Fruit fly (Drosophila melanogaster) whole organism, wandering third instar larva: ENCODE data around the gene Peritrophin-15b.

Source experiments
- Abd-B ChIP-seq: fragments of >200 bp; optimal IDR thresholded peaks from 2 replicates; lab custom pipeline; 2017; ENCODE audit warnings: missing biosample characterization, missing genetic modification characterization
- CG32264 ChIP-seq: fragments of 200-800 bp; sonication (Bioruptor generic); optimal IDR thresholded peaks from 2 replicates; lab custom pipeline; 2016; ENCODE audit warnings: missing biosample characterization, missing genetic modification characterization
- CG9705 ChIP-seq: fragments of 200-800 bp; sonication (Bioruptor generic); optimal IDR thresholded peaks from 2 replicates; lab custom pipeline; 2018; ENCODE audit warnings: missing biosample characterization, mild to moderate bottlenecking, missing genetic modification characterization
- CrebA ChIP-seq: fragments of 200-800 bp; sonication (Bioruptor generic); optimal IDR thresholded peaks from 2 replicates; lab custom pipeline; 2016; ENCODE audit warnings: missing biosample characterization, mild to moderate bottlenecking, missing genetic modification characterization, borderline replicate concordance
- Dfd ChIP-seq: fragments of >200 bp; optimal IDR thresholded peaks from 2 replicates; lab custom pipeline; 2017; ENCODE audit warnings: missing biosample characterization, missing genetic modification characterization
- Dif ChIP-seq: fragments of 200-275, 200-300 bp; sonication (Bioruptor generic); optimal IDR thresholded peaks from 2 replicates; lab custom pipeline; 2018; ENCODE audit warnings: missing biosample characterization, missing genetic modification characterization; ENCODE audit not compliant: partially characterized antibody
- GATAd ChIP-seq: sonication (Bioruptor generic); optimal IDR thresholded peaks from 2 replicates; lab custom pipeline; 2016; ENCODE audit warnings: missing biosample characterization, missing genetic modification characterization
- HLH106 ChIP-seq: fragments of 200-800 bp; optimal IDR thresholded peaks from 3 replicates; lab custom pipeline; 2019; ENCODE audit warnings: missing biosample characterization, mild to moderate bottlenecking, missing genetic modification characterization, moderate library complexity
- Hnf4 ChIP-seq: fragments of 200-800 bp; sonication (Bioruptor generic); optimal IDR thresholded peaks from 2 replicates; lab custom pipeline; 2016; ENCODE audit warnings: missing biosample characterization, mild to moderate bottlenecking, missing genetic modification characterization
- Hr78 ChIP-seq: fragments of >200 bp; optimal IDR thresholded peaks from 2 replicates; lab custom pipeline; 2017; ENCODE audit warnings: missing biosample characterization, missing genetic modification characterization
- Hr83 ChIP-seq: fragments of 200-300 bp; sonication (Bioruptor generic); optimal IDR thresholded peaks from 2 replicates; lab custom pipeline; 2016; ENCODE audit warnings: missing biosample characterization, mild to moderate bottlenecking, missing genetic modification characterization, moderate library complexity; ENCODE audit not compliant: poor library complexity, severe bottlenecking
- Jra ChIP-seq: sonication (Bioruptor generic); optimal IDR thresholded peaks from 2 replicates; lab custom pipeline; 2016; ENCODE audit warnings: missing biosample characterization, missing genetic modification characterization
- Mio ChIP-seq: sonication (Bioruptor generic); optimal IDR thresholded peaks from 2 replicates; lab custom pipeline; 2016; ENCODE audit warnings: missing biosample characterization, missing genetic modification characterization
- Myc ChIP-seq: fragments of >200 bp; optimal IDR thresholded peaks from 2 replicates; lab custom pipeline; 2017
- N ChIP-seq: fragments of >200 bp; optimal IDR thresholded peaks from 2 replicates; lab custom pipeline; 2018; ENCODE audit warnings: missing biosample characterization, missing external identifiers, missing genetic modification characterization
- OdsH ChIP-seq: fragments of 200-800 bp; sonication (Bioruptor generic); optimal IDR thresholded peaks from 2 replicates; lab custom pipeline; 2016; ENCODE audit warnings: missing biosample characterization, mild to moderate bottlenecking, missing genetic modification characterization
- Rel ChIP-seq, 2 experiments: fragments of 200-800 bp; sonication (Bioruptor generic) in 1 of 2; optimal IDR thresholded peaks; 2 replicates in 1 of 2; 3 replicates in 1 of 2; lab custom pipeline; 2016 to 2019; ENCODE audit warnings: mild to moderate bottlenecking in 2 of 2, missing biosample characterization in 2 of 2, missing genetic modification characterization in 2 of 2, moderate library complexity in 1 of 2
- Sp1 ChIP-seq: fragments of 200-800 bp; sonication (Bioruptor generic); optimal IDR thresholded peaks from 3 replicates; lab custom pipeline; 2019; ENCODE audit warnings: missing biosample characterization, mild to moderate bottlenecking, missing genetic modification characterization, moderate library complexity
- Vsx2 ChIP-seq: fragments of 200-300, 225-300 bp; sonication (Bioruptor generic); optimal IDR thresholded peaks from 2 replicates; lab custom pipeline; 2018; ENCODE audit warnings: missing biosample characterization, missing genetic modification characterization; ENCODE audit not compliant: partially characterized antibody
- br ChIP-seq: fragments of 200-800 bp; sonication (Bioruptor generic); optimal IDR thresholded peaks from 2 replicates; lab custom pipeline; 2016; ENCODE audit warnings: missing biosample characterization, missing genetic modification characterization
- brk ChIP-seq: fragments of 200-800 bp; sonication (Bioruptor generic); optimal IDR thresholded peaks from 2 replicates; lab custom pipeline; 2016; ENCODE audit warnings: missing biosample characterization, mild to moderate bottlenecking, missing genetic modification characterization
- dl ChIP-seq, 2 experiments: fragments of 175-275, 200-275 bp in 1 of 2; fragments of 200-275 bp in 1 of 2; sonication (Bioruptor generic); optimal IDR thresholded peaks; lab custom pipeline; 2018; ENCODE audit warnings: mild to moderate bottlenecking in 2 of 2, missing biosample characterization in 2 of 2, missing genetic modification characterization in 2 of 2, moderate library complexity in 2 of 2; ENCODE audit not compliant: partially characterized antibody in 2 of 2, insufficient read depth in 1 of 2
- dmrt93B ChIP-seq: fragments of 200-800 bp; sonication (Bioruptor generic); optimal IDR thresholded peaks from 2 replicates; lab custom pipeline; 2018; ENCODE audit warnings: missing biosample characterization, mild to moderate bottlenecking, missing genetic modification characterization
- dsf ChIP-seq: sonication (Bioruptor generic); optimal IDR thresholded peaks from 2 replicates; lab custom pipeline; 2016; ENCODE audit warnings: missing biosample characterization, missing genetic modification characterization, borderline replicate concordance
- ey ChIP-seq: fragments of 200-800 bp; sonication (Bioruptor generic); optimal IDR thresholded peaks from 2 replicates; lab custom pipeline; 2016; ENCODE audit warnings: missing biosample characterization, missing genetic modification characterization
- foxo ChIP-seq, 2 experiments: fragments of 200-800 bp; sonication (Bioruptor generic); optimal IDR thresholded peaks; 2 replicates in 1 of 2; 3 replicates in 1 of 2; lab custom pipeline; 2016 to 2017; ENCODE audit warnings: missing biosample characterization in 2 of 2, missing genetic modification characterization in 2 of 2
- fru ChIP-seq: fragments of 200-800 bp; sonication (Bioruptor generic); optimal IDR thresholded peaks from 3 replicates; lab custom pipeline; 2016; ENCODE audit warnings: missing biosample characterization, mild to moderate bottlenecking, missing genetic modification characterization
- h ChIP-seq: fragments of 200-800 bp; sonication (Bioruptor generic); optimal IDR thresholded peaks from 3 replicates; lab custom pipeline; 2016; ENCODE audit warnings: missing biosample characterization, mild to moderate bottlenecking, missing genetic modification characterization
- jim ChIP-seq: fragments of 175-275, 200-325 bp; sonication (Bioruptor generic); optimal IDR thresholded peaks from 2 replicates; lab custom pipeline; 2016; ENCODE audit warnings: missing biosample characterization, mild to moderate bottlenecking, missing genetic modification characterization
- lola ChIP-seq: fragments of >200 bp; optimal IDR thresholded peaks from 2 replicates; lab custom pipeline; 2017; ENCODE audit warnings: missing biosample characterization, missing genetic modification characterization
- pan ChIP-seq: fragments of >200 bp; optimal IDR thresholded peaks from 2 replicates; lab custom pipeline; 2017
- psq ChIP-seq: fragments of 200-800 bp; sonication (Bioruptor generic); optimal IDR thresholded peaks from 3 replicates; lab custom pipeline; 2017; ENCODE audit warnings: missing biosample characterization, mild to moderate bottlenecking, missing genetic modification characterization, moderate library complexity
- rgr ChIP-seq: fragments of 200-800 bp; sonication (Bioruptor generic); optimal IDR thresholded peaks from 3 replicates; lab custom pipeline; 2016; ENCODE audit warnings: missing biosample characterization, mild to moderate bottlenecking, missing genetic modification characterization
- sage ChIP-seq: fragments of 200-800 bp; sonication (Bioruptor generic); optimal IDR thresholded peaks from 2 replicates; lab custom pipeline; 2016; ENCODE audit warnings: missing biosample characterization, mild to moderate bottlenecking, missing genetic modification characterization
- sv ChIP-seq: fragments of 200-800 bp; sonication (Bioruptor generic); optimal IDR thresholded peaks from 3 replicates; lab custom pipeline; 2016; ENCODE audit warnings: missing biosample characterization, missing genetic modification characterization
- tai ChIP-seq: sonication (Bioruptor generic); optimal IDR thresholded peaks from 2 replicates; lab custom pipeline; 2016; ENCODE audit warnings: missing biosample characterization, missing genetic modification characterization
- usp ChIP-seq: fragments of >200 bp; optimal IDR thresholded peaks from 2 replicates; lab custom pipeline; 2017; ENCODE audit warnings: missing biosample characterization, missing genetic modification characterization
- woc ChIP-seq: sonication (Bioruptor generic); optimal IDR thresholded peaks from 2 replicates; lab custom pipeline; 2016; ENCODE audit warnings: missing biosample characterization, mild to moderate bottlenecking, missing genetic modification characterization

Gene Peritrophin-15b

DNA sequence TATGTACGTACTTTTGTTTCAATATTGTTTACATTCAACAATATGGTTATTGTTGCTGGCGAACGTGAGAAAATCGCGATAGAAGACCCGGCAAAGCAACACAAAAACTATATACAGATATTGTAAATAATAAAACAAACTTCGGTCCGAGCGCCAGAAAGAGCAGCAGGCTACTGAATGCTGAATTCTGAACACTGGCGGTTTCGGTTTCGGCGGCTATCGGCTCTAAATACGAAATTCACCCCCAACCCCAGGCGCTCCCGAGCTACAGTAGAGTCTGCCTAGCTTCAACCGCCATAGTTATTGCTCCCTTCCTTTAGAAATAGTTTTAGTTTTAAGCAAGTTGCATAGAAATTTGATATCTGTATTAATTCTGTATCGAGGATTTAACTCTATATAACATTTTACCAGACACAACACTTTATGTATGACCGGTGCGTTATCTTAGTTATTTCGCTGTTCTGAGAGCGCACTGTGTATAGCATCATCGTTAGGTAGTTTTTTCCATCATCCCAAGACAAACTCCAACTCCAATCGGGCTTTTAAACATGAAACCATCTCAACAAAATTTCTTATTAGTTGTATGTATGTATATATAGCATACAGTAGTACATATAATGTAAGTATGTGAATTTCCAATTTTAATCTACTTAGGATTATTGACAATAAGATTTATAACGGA lies 32.3 kb downstream of the Peritrophin-15b start, which contains the start of gene CG7627 (continued):
- TF ChIP-seq sage = peak; percentile 48
- peak; percentile 90 for TF ChIP-seq ey (GFP tag; lab: Kevin White, UChicago)
- peak; percentile 80 for TF ChIP-seq HLH106
- no peak for TF ChIP-seq GATAd (GFP tag; lab: Kevin White, UChicago)
- TF ChIP-seq lola (GFP tag; lab: Kevin White, UChicago) = no peak
- TF ChIP-seq fru (GFP tag; lab: Kevin White, UChicago) = peak; percentile 89
- peak; percentile 86 for TF ChIP-seq rgr (GFP tag; lab: Kevin White, UChicago)
- TF ChIP-seq CG32264 (GFP tag; lab: Kevin White, UChicago) = peak; percentile 62
- TF ChIP-seq dl (GFP tag; optimal IDR thresholded peaks at IDR 0.05; lab: Kevin White, UChicago; ENCODE audit: insufficient read depth in 1 of 2, partially characterized antibody in 2 of 2) = no peak
- TF ChIP-seq br (GFP tag; lab: Kevin White, UChicago) = peak; percentile 85
- no peak for TF ChIP-seq pan (lab: Kevin White, UChicago)
- peak; percentile 49 for TF ChIP-seq Hr83 (GFP tag; lab: Kevin White, UChicago)
- TF ChIP-seq Sp1 (GFP tag; lab: Kevin White, UChicago) = peak; percentile 74
- no peak for TF ChIP-seq N (GFP tag; lab: Kevin White, UChicago)
- peak; percentile 66 for TF ChIP-seq sv (GFP tag; lab: Kevin White, UChicago)

DNA sequence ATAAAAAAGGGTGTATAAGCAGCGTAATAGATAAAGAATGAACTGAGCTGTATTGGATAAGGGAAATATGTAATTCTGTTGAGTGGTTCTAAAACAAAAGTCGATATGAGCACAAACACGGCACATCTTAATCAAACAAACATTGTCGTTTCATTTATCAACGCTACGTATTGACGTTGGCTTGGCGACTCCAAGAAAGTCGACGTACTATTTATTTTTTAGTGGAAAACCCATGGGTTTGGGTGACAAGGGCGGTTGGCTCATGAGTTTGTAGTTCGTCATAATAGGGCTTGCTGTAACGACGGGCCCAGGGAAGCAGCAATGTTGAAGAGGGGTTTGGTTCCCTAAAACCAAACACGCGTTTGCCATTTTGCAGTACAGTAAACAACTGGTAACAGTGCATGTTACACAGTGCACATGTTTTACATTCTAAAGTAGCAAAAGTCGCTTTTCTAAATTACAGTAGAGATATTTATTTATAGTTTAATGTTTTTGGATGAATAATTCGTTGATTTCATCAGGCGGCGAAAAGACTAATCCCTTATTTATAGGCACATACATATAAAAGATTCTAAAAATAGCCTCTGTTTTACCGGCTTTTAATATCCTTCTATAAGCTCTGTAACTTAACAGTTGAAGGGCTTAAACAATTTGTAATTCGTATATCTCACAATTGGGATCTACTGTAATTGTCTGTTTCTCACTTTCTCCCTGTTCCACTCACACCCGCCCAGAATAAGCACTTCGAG lies 33.4 kb downstream of the Peritrophin-15b start:
- TF ChIP-seq foxo (GFP tag; optimal IDR thresholded peaks at IDR 0.05; lab: Kevin White, UChicago) (peak in 1 of 2 experiments; percentile 49), dsf (GFP tag; lab: Kevin White, UChicago) (no peak), psq (GFP tag; lab: Kevin White, UChicago) (peak; percentile 59), br (GFP tag; lab: Kevin White, UChicago) (peak; percentile 46), N (GFP tag; lab: Kevin White, UChicago) (no peak), Myc (lab: Kevin White, UChicago) (no peak), dl (GFP tag; optimal IDR thresholded peaks at IDR 0.05; lab: Kevin White, UChicago; ENCODE audit: insufficient read depth in 1 of 2, partially characterized antibody in 2 of 2) (no peak), lola (GFP tag; lab: Kevin White, UChicago) (no peak), fru (GFP tag; lab: Kevin White, UChicago) (peak; percentile 75), jim (GFP tag; lab: Kevin White, UChicago) (no peak), Sp1 (GFP tag; lab: Kevin White, UChicago) (peak; percentile 33), OdsH (peak; percentile 36), h (GFP tag; lab: Kevin White, UChicago) (peak; percentile 70), Rel (GFP tag; optimal IDR thresholded peaks at IDR 0.05; lab: Kevin White, UChicago) (no peak), Rel (tag; optimal IDR thresholded peaks at IDR 0.05; lab: Kevin White, UChicago) (no peak), brk (GFP tag; lab: Kevin White, UChicago) (no peak), tai (GFP tag; lab: Kevin White, UChicago) (no peak), Vsx2 (GFP tag; lab: Kevin White, UChicago) (no peak), sage (no peak), Hr83 (GFP tag; lab: Kevin White, UChicago) (no peak), Dif (GFP tag; lab: Kevin White, UChicago) (no peak), GATAd (GFP tag; lab: Kevin White, UChicago) (no peak), usp (no peak), Hnf4 (GFP tag; lab: Kevin White, UChicago) (peak; percentile 1), Jra (no peak), woc (peak; percentile 35), Mio (no peak), CrebA (no peak), rgr (GFP tag; lab: Kevin White, UChicago) (peak; percentile 17), pan (lab: Kevin White, UChicago) (no peak), ey (GFP tag; lab: Kevin White, UChicago) (peak; percentile 64), Dfd (GFP tag; lab: Kevin White, UChicago) (no peak), dmrt93B (GFP tag; lab: Kevin White, UChicago) (peak; percentile 28), CG32264 (GFP tag; lab: Kevin White, UChicago) (no peak), CG9705 (GFP tag; lab: Kevin White, UChicago) (peak; percentile 7), sv (GFP tag; lab: Kevin White, UChicago) (no peak), Hr78 (GFP tag; lab: Kevin White, UChicago) (no peak), HLH106 (peak; percentile 59), Abd-B (GFP tag; lab: Kevin White, UChicago) (no peak)
